Worm (Caenorhabditis elegans) whole organism, L3 larva: ENCODE results near the gene Y102A5C.27.
"Not testable (repeated sequence)": the region's sequence is repeated elsewhere in the genome, so short reads cannot be mapped to it uniquely, and the experiment has no call there.

ENCODE experiments used
- elt-3 ChIP-seq, 3 experiments: fragments of 150-350 bp in 1 of 3; sonication (generic microtip) in 2 of 3; optimal IDR thresholded peaks; 2 replicates in 2 of 3; 4 replicates in 1 of 3; lab custom pipeline; 2014 to 2017; ENCODE audit warnings: missing biosample characterization in 3 of 3, missing genetic modification characterization in 3 of 3
- nhr-11 ChIP-seq: fragments of 150-350 bp; optimal IDR thresholded peaks from 2 replicates; lab custom pipeline; 2014; ENCODE audit warnings: missing biosample characterization, missing genetic modification characterization
- nhr-23 ChIP-seq: fragments of 150-350 bp; optimal IDR thresholded peaks from 2 replicates; lab custom pipeline; 2014; ENCODE audit warnings: missing biosample characterization, missing genetic modification reagents, missing genetic modification characterization
- nhr-28 ChIP-seq: fragments of 150-350 bp; optimal IDR thresholded peaks from 2 replicates; lab custom pipeline; 2014; ENCODE audit warnings: missing biosample characterization, missing genetic modification characterization
- nhr-43 ChIP-seq: sonication (generic microtip); optimal IDR thresholded peaks from 2 replicates; lab custom pipeline; 2016; ENCODE audit warnings: mild to moderate bottlenecking, missing genetic modification characterization, missing compliant biosample characterization; ENCODE audit not compliant: poor library complexity, severe bottlenecking
- unc-62 ChIP-seq: fragments of 150-350 bp; sonication (generic microtip); optimal IDR thresholded peaks from 4 replicates; lab custom pipeline; 2014; ENCODE audit warnings: missing biosample characterization, missing genetic modification reagents, missing genetic modification characterization

DNA sequence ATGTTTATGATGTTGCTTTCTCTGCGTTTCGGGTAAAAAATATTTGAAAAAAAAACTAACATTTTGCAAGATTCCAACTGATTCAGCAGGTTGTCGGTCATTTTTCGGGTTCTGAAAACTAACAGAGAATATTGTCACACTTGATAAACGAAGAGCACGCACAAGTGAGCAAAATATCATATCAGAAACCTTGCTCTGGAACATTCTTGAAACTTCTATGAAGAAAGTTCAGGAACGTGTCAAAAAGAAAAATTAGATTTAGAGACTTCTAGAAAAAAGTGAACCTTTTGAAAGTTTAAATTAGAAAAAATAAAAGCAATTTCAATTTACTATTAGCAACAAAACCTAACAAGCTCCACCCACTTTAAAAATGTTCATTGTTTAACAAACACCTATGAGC, 40.5 kb downstream of the Y102A5C.27 start, which contains the start of gene fbxa-112:
- TF ChIP-seq elt-3 (tag; optimal IDR thresholded peaks at IDR 0.05; lab: Kevin White, UChicago); nhr-23 (tag; lab: Kevin White, UChicago); unc-62 (GFP tag; lab: Kevin White, UChicago); nhr-28; nhr-43 (tag; lab: Kevin White, UChicago); nhr-11 (tag; lab: Kevin White, UChicago): not testable (repeated sequence)
